Fruit fly (Drosophila melanogaster): ENCODE results near the gene Tsp26A.
A peak's percentile ranks its signal among the peaks of the same experiment; 100 is the strongest.

The Tsp26A gene

dm6 chr2L:6019352-6020131, 19.5 kb downstream of the Tsp26A start, which contains the start of gene H2.0 (continued):
- TF ChIP-seq yki (optimal IDR thresholded peaks at IDR 0.05) (no peak), ind (GFP tag; optimal IDR thresholded peaks at IDR 0.05) (no peak), Jarid2 (GFP tag; optimal IDR thresholded peaks at IDR 0.05) (no peak), ci (GFP tag; IDR thresholded peaks at IDR 0.05) (peak; percentile 40; the same call in 1 of the 3 replicates), grau (tag; optimal IDR thresholded peaks at IDR 0.05) (peak; percentile 56), B-H1 (GFP tag; IDR thresholded peaks at IDR 0.05) (no peak), Hand (GFP tag; optimal IDR thresholded peaks at IDR 0.05) (no peak), Ssrp (tag; optimal IDR thresholded peaks at IDR 0.05) (no peak), CG11085 (GFP tag; IDR thresholded peaks at IDR 0.05) (no peak), Atf-2 (GFP tag; optimal IDR thresholded peaks at IDR 0.05) (peak; percentile 25), toy (GFP tag; IDR thresholded peaks at IDR 0.05) (no peak), CG2889 (GFP tag; IDR thresholded peaks at IDR 0.05) (no peak), CG14860 (GFP tag; IDR thresholded peaks at IDR 0.05; ENCODE audit: partially characterized antibody) (no peak), vnd (GFP tag; IDR thresholded peaks at IDR 0.05; ENCODE audit: partially characterized antibody) (no peak), zfh1 (GFP tag; IDR thresholded peaks at IDR 0.05) (0 out of 3 replicates have a peak, but pooled peaks have one; percentile 23), CG16813 (GFP tag; IDR thresholded peaks at IDR 0.05; ENCODE audit: partially characterized antibody) (no peak), CkIIα-i1 (GFP tag; IDR thresholded peaks at IDR 0.05) (no peak), corto (GFP tag; optimal IDR thresholded peaks at IDR 0.05) (no peak), CG6854 (GFP tag; optimal IDR thresholded peaks at IDR 0.05) (no peak), hbn (GFP tag; IDR thresholded peaks at IDR 0.05; ENCODE audit: partially characterized antibody) (no peak), CG9437 (GFP tag; optimal IDR thresholded peaks at IDR 0.05) (no peak), Ptx1 (GFP tag; IDR thresholded peaks at IDR 0.05) (0 out of 2 replicates have a peak, but pooled peaks have one; percentile 15), zf30C (GFP tag; optimal IDR thresholded peaks at IDR 0.05) (no peak), Sox100B (GFP tag; optimal IDR thresholded peaks at IDR 0.05) (no peak), nom (GFP tag; optimal IDR thresholded peaks at IDR 0.05) (no peak), ham (GFP tag; IDR thresholded peaks at IDR 0.05) (no peak), CG5180 (GFP tag; optimal IDR thresholded peaks at IDR 0.05) (no peak), repo (GFP tag; optimal IDR thresholded peaks at IDR 0.05) (no peak), CG33557 (GFP tag; optimal IDR thresholded peaks at IDR 0.05) (peak; percentile 31), CG14710 (tag; optimal IDR thresholded peaks at IDR 0.05) (peak; percentile 46), chif (GFP tag; optimal IDR thresholded peaks at IDR 0.05) (peak in 1 of 2 experiments; percentile 49), CG7928 (GFP tag; optimal IDR thresholded peaks at IDR 0.05) (no peak), caup (GFP tag; optimal IDR thresholded peaks at IDR 0.05; ENCODE audit: severe bottlenecking) (no peak), CG9817 (tag; optimal IDR thresholded peaks at IDR 0.05) (no peak), prd (optimal IDR thresholded peaks at IDR 0.05) (no peak), prd (GFP tag; IDR thresholded peaks at IDR 0.05) (peak; percentile 50; the same call in 2 of the 3 replicates), disco-r (GFP tag; optimal IDR thresholded peaks at IDR 0.05) (peak; percentile 4), CG8290 (GFP tag; optimal IDR thresholded peaks at IDR 0.05) (no peak), CG8290 (tag; optimal IDR thresholded peaks at IDR 0.05) (no peak), CG10979 (tag; optimal IDR thresholded peaks at IDR 0.05) (peak; percentile 60), cwo (GFP tag; optimal IDR thresholded peaks at IDR 0.05) (no peak), Ets65A (GFP tag) (no peak), p53 (GFP tag; optimal IDR thresholded peaks at IDR 0.05) (no peak), CG12744 (GFP tag; optimal IDR thresholded peaks at IDR 0.05) (no peak), sd (tag; optimal IDR thresholded peaks at IDR 0.05) (peak; percentile 88), tup (GFP tag; optimal IDR thresholded peaks at IDR 0.05) (no peak), gsb (GFP tag; IDR thresholded peaks at IDR 0.05) (no peak), HLH3B (GFP tag; IDR thresholded peaks at IDR 0.05) (no peak), CG16815 (GFP tag; optimal IDR thresholded peaks at IDR 0.05) (peak; percentile 44), HmgD (GFP tag; optimal IDR thresholded peaks at IDR 0.05) (no peak)
